Fruit fly (Drosophila melanogaster) whole organism, embryonic: ENCODE results near the gene Tmep.

Experiments
- Awh ChIP-seq: fragments of 200-800 bp; sonication (Bioruptor generic); IDR thresholded peaks from 2 replicates; pipeline ENCODE4, ENCODE4 v1.3.6; 2022; ENCODE audit warnings: missing biosample characterization, missing genetic modification characterization
- CG10366 ChIP-seq: fragments of 200-800 bp; sonication (Bioruptor generic); IDR thresholded peaks from 2 replicates; pipeline ENCODE4 v1.3.6; 2022; ENCODE audit warnings: missing biosample characterization, missing genetic modification characterization
- CG11696 ChIP-seq: fragments of 200-800 bp; sonication (Bioruptor generic); IDR thresholded peaks from 2 replicates; pipeline ENCODE4 v1.3.6; 2022; ENCODE audit warnings: missing biosample characterization, missing genetic modification characterization
- CG12071 ChIP-seq: fragments of 200-800 bp; sonication (Bioruptor generic); optimal IDR thresholded peaks from 3 replicates; lab custom pipeline; 2018; ENCODE audit warnings: missing biosample characterization, mild to moderate bottlenecking, missing genetic modification characterization
- CG12769 ChIP-seq: fragments of 200-800 bp; sonication (Bioruptor generic); optimal IDR thresholded peaks from 2 replicates; lab custom pipeline; 2019; ENCODE audit warnings: missing biosample characterization, mild to moderate bottlenecking, missing genetic modification characterization, moderate library complexity
- CG14441 ChIP-seq: fragments of 200-800 bp; sonication (Bioruptor generic); IDR thresholded peaks from 2 replicates; pipeline ENCODE4 v1.3.6; 2022; ENCODE audit warnings: missing biosample characterization, missing genetic modification characterization
- CG14667 ChIP-seq: fragments of 200-800 bp; sonication (Bioruptor generic); IDR thresholded peaks from 2 replicates; pipeline ENCODE4 v1.3.6; 2022; ENCODE audit warnings: missing biosample characterization, missing genetic modification characterization
- CG15696 ChIP-seq: fragments of 200-800 bp; sonication (Bioruptor generic); optimal IDR thresholded peaks from 2 replicates; lab custom pipeline; 2019; ENCODE audit warnings: missing biosample characterization, mild to moderate bottlenecking, missing genetic modification characterization, moderate library complexity
- CG16779 ChIP-seq: fragments of 200-800 bp; sonication (Bioruptor generic); IDR thresholded peaks from 2 replicates; pipeline ENCODE4 v1.3.6; 2022; ENCODE audit warnings: missing biosample characterization, missing genetic modification characterization
- CG16813 ChIP-seq: fragments of 200-800 bp; sonication (Bioruptor generic); IDR thresholded peaks from 3 replicates; pipeline ENCODE4 v1.3.6; 2022; ENCODE audit warnings: missing biosample characterization, missing genetic modification characterization; ENCODE audit not compliant: partially characterized antibody
- CG18262 ChIP-seq: fragments of 200-800 bp; optimal IDR thresholded peaks from 3 replicates; lab custom pipeline; 2019; ENCODE audit warnings: missing biosample characterization, mild to moderate bottlenecking, missing genetic modification characterization, moderate library complexity
- CG18619 ChIP-seq: fragments of 200-800 bp; sonication (Bioruptor generic); optimal IDR thresholded peaks from 3 replicates; lab custom pipeline; 2017; ENCODE audit warnings: missing biosample characterization, mild to moderate bottlenecking, missing genetic modification characterization
- CG31388 ChIP-seq: fragments of 200-800 bp; sonication (Bioruptor generic); optimal IDR thresholded peaks from 2 replicates; lab custom pipeline; 2016; ENCODE audit warnings: missing biosample characterization, missing genetic modification characterization
- CG32772 ChIP-seq: fragments of 200-800 bp; sonication (Bioruptor generic); IDR thresholded peaks from 2 replicates; pipeline ENCODE4 v1.3.6; 2022; ENCODE audit warnings: missing biosample characterization, missing genetic modification characterization
- CG34422 ChIP-seq: fragments of 200-800 bp; sonication (Bioruptor generic); IDR thresholded peaks from 3 replicates; pipeline ENCODE4 v1.3.6; 2022; ENCODE audit warnings: missing biosample characterization, missing genetic modification characterization
- CG3726 ChIP-seq: fragments of 200-800 bp; sonication (Bioruptor generic); IDR thresholded peaks from 3 replicates; pipeline ENCODE4, ENCODE4 v1.3.6; 2022; ENCODE audit warnings: missing biosample characterization, missing genetic modification characterization
- CG6654 ChIP-seq: fragments of 200-800 bp; sonication (Bioruptor generic); optimal IDR thresholded peaks from 2 replicates; lab custom pipeline; 2017; ENCODE audit warnings: missing biosample characterization, mild to moderate bottlenecking, missing genetic modification characterization
- CG7928 ChIP-seq: fragments of 200-800 bp; sonication (Bioruptor generic); optimal IDR thresholded peaks from 2 replicates; lab custom pipeline; 2017; ENCODE audit warnings: missing biosample characterization, mild to moderate bottlenecking, missing genetic modification characterization
- CG9437 ChIP-seq: fragments of 200-800 bp; sonication (Bioruptor generic); optimal IDR thresholded peaks from 2 replicates; lab custom pipeline; 2018; ENCODE audit warnings: missing biosample characterization, mild to moderate bottlenecking, missing genetic modification characterization
- CTCF ChIP-seq: fragments of 200-800 bp; sonication (Bioruptor generic); optimal IDR thresholded peaks from 2 replicates; lab custom pipeline; 2017; ENCODE audit warnings: missing biosample characterization, mild to moderate bottlenecking, missing genetic modification characterization, moderate library complexity
- CkIIα-i1 ChIP-seq: fragments of 200-800 bp; sonication (Bioruptor generic); IDR thresholded peaks from 2 replicates; pipeline ENCODE4 v1.3.6; 2022; ENCODE audit warnings: missing biosample characterization, missing genetic modification characterization
- CoRest ChIP-seq: fragments of 200-800 bp; sonication (Bioruptor generic); optimal IDR thresholded peaks from 3 replicates; lab custom pipeline; 2018; ENCODE audit warnings: missing biosample characterization, mild to moderate bottlenecking, missing genetic modification characterization, moderate library complexity
- E2f1 ChIP-seq: fragments of 200-800 bp; sonication (Bioruptor generic); IDR thresholded peaks from 2 replicates; pipeline ENCODE4 v1.3.6; 2022; ENCODE audit warnings: missing biosample characterization, missing genetic modification characterization
- Gsc ChIP-seq: fragments of 200-800 bp; sonication (Bioruptor generic); IDR thresholded peaks from 2 replicates; pipeline ENCODE4 v1.3.6; 2022; ENCODE audit warnings: missing biosample characterization, missing genetic modification characterization
- Hand ChIP-seq: fragments of 200-800 bp; sonication (Bioruptor generic); optimal IDR thresholded peaks from 2 replicates; lab custom pipeline; 2017; ENCODE audit warnings: mild to moderate bottlenecking, missing biosample characterization, missing genetic modification reagents, missing genetic modification characterization
- Hey ChIP-seq: fragments of 200-800 bp; sonication (Bioruptor generic); optimal IDR thresholded peaks from 3 replicates; lab custom pipeline; 2018; ENCODE audit warnings: missing biosample characterization, mild to moderate bottlenecking, missing genetic modification characterization
- Mes4 ChIP-seq: fragments of 200-800 bp; sonication (Bioruptor generic); optimal IDR thresholded peaks from 2 replicates; lab custom pipeline; 2016; ENCODE audit warnings: missing biosample characterization, missing genetic modification characterization
- Pdp1 ChIP-seq, 2 experiments: fragments of 200-800 bp; sonication (Bioruptor generic); optimal IDR thresholded peaks; 3 replicates each; lab custom pipeline; 2016; ENCODE audit warnings: missing biosample characterization in 2 of 2, missing genetic modification characterization in 2 of 2, mild to moderate bottlenecking in 1 of 2, moderate library complexity in 1 of 2
- Ravus ChIP-seq: fragments of 200-800 bp; sonication (Bioruptor generic); IDR thresholded peaks from 2 replicates; pipeline ENCODE4 v1.3.6; 2022; ENCODE audit warnings: missing biosample characterization, missing genetic modification characterization
- Six4 ChIP-seq: fragments of 200-800 bp; sonication (Bioruptor generic); optimal IDR thresholded peaks from 2 replicates; lab custom pipeline; 2016; ENCODE audit warnings: missing biosample characterization, missing genetic modification characterization
- Spps ChIP-seq: fragments of 200-800 bp; sonication (Bioruptor generic); optimal IDR thresholded peaks from 2 replicates; lab custom pipeline; 2018; ENCODE audit warnings: missing biosample characterization, mild to moderate bottlenecking, missing genetic modification characterization
- ase ChIP-seq: fragments of 200-800 bp; sonication (Bioruptor generic); IDR thresholded peaks from 3 replicates; pipeline ENCODE4 v1.3.6; 2022; ENCODE audit warnings: missing biosample characterization, missing genetic modification characterization
- bab2 ChIP-seq: fragments of 200-800 bp; sonication (Bioruptor generic); optimal IDR thresholded peaks from 2 replicates; lab custom pipeline; 2016; ENCODE audit warnings: missing biosample characterization, missing genetic modification characterization
- ci ChIP-seq: fragments of 200-800 bp; sonication (Bioruptor generic); IDR thresholded peaks from 3 replicates; pipeline ENCODE4 v1.3.6; 2022; ENCODE audit warnings: missing biosample characterization, missing genetic modification characterization
- eyg ChIP-seq: fragments of 200-800 bp; sonication (Bioruptor generic); optimal IDR thresholded peaks from 3 replicates; lab custom pipeline; 2016; ENCODE audit warnings: missing biosample characterization, missing genetic modification characterization
- fu2 ChIP-seq: fragments of 200-800 bp; sonication (Bioruptor generic); optimal IDR thresholded peaks from 2 replicates; lab custom pipeline; 2016; ENCODE audit warnings: missing biosample characterization, missing genetic modification characterization
- gce ChIP-seq: fragments of 200-800 bp; sonication (Bioruptor generic); IDR thresholded peaks from 3 replicates; pipeline ENCODE4 v1.3.6; 2022; ENCODE audit warnings: missing biosample characterization, missing genetic modification characterization
- gcm ChIP-seq: fragments of 200-800 bp; sonication (Bioruptor generic); optimal IDR thresholded peaks from 2 replicates; lab custom pipeline; 2019; ENCODE audit warnings: missing biosample characterization, mild to moderate bottlenecking, missing genetic modification characterization, moderate library complexity
- ham ChIP-seq: fragments of 200-800 bp; sonication (Bioruptor generic); IDR thresholded peaks from 2 replicates; pipeline ENCODE4 v1.3.6; 2022; ENCODE audit warnings: missing biosample characterization, missing genetic modification characterization
- hkb ChIP-seq, 2 experiments: fragments of 200-800 bp in 1 of 2; fragments of >200 bp in 1 of 2; sonication (Bioruptor generic) in 1 of 2; IDR thresholded peaks in 1 of 2; optimal IDR thresholded peaks in 1 of 2; 2 replicates each; pipeline versions ENCODE4 v1.3.6 to Lab custom; 2017 to 2022; ENCODE audit warnings: missing biosample characterization in 1 of 2, missing genetic modification characterization in 1 of 2
- lola ChIP-seq, 3 experiments: fragments of >200 bp in 2 of 3; fragments of 200-800 bp in 1 of 3; sonication (Bioruptor generic) in 1 of 3; optimal IDR thresholded peaks; 2 replicates each; lab custom pipeline; 2017 to 2019; ENCODE audit warnings: missing biosample characterization in 3 of 3, missing genetic modification characterization in 3 of 3, mild to moderate bottlenecking in 1 of 3, moderate library complexity in 1 of 3
- onecut ChIP-seq: fragments of 200-800 bp; sonication (Bioruptor generic); IDR thresholded peaks from 2 replicates; pipeline ENCODE4 v1.3.6; 2022; ENCODE audit warnings: missing biosample characterization, missing genetic modification characterization
- salm ChIP-seq: fragments of 200-800 bp; sonication (Bioruptor generic); optimal IDR thresholded peaks from 2 replicates; lab custom pipeline; 2018; ENCODE audit warnings: missing biosample characterization, mild to moderate bottlenecking, missing genetic modification characterization
- sens-2 ChIP-seq: fragments of 200-800 bp; sonication (Bioruptor generic); IDR thresholded peaks from 2 replicates; pipeline ENCODE4 v1.3.6; 2022; ENCODE audit warnings: missing biosample characterization, missing genetic modification characterization
- slbo ChIP-seq: fragments of 200-800 bp; sonication (Bioruptor generic); IDR thresholded peaks from 2 replicates; pipeline ENCODE4 v1.3.6; 2022; ENCODE audit warnings: missing biosample characterization, missing genetic modification characterization
- sna ChIP-seq: fragments of 200-800 bp; sonication (Bioruptor generic); IDR thresholded peaks from 2 replicates; pipeline ENCODE4 v1.3.6; 2022; ENCODE audit warnings: missing biosample characterization, missing genetic modification characterization; ENCODE audit not compliant: partially characterized antibody
- stc ChIP-seq: fragments of 200-800 bp; sonication (Bioruptor generic); IDR thresholded peaks from 2 replicates; pipeline ENCODE4 v1.3.6; 2022; ENCODE audit warnings: missing biosample characterization, missing genetic modification characterization
- toy ChIP-seq: fragments of 200-800 bp; sonication (Bioruptor generic); IDR thresholded peaks from 2 replicates; pipeline ENCODE4 v1.3.6; 2022; ENCODE audit warnings: missing biosample characterization, missing genetic modification characterization
- tup ChIP-seq: fragments of 200-800 bp; sonication (Bioruptor generic); optimal IDR thresholded peaks from 2 replicates; lab custom pipeline; 2016; ENCODE audit warnings: missing biosample characterization, mild to moderate bottlenecking, missing genetic modification characterization, moderate library complexity
- zen ChIP-seq: fragments of 200-800 bp; sonication (Bioruptor generic); optimal IDR thresholded peaks from 3 replicates; lab custom pipeline; 2018; ENCODE audit warnings: missing biosample characterization, mild to moderate bottlenecking, missing genetic modification characterization, moderate library complexity

The Tmep gene

dm6 chr3L:1558178-1558788 is 10.7 kb upstream of the Tmep start, which contains the start of the genes Pex10 and CG12099 (continued):
- TF ChIP-seq slbo (GFP tag; lab: Robert Waterston, UW), result peak; percentile 97
- TF ChIP-seq CG16813 (GFP tag; lab: Robert Waterston, UW), result peak; percentile 97
- TF ChIP-seq tup (GFP tag; lab: Kevin White, UChicago), result peak; percentile 78
- TF ChIP-seq CTCF (GFP tag; lab: Kevin White, UChicago), result no peak
- TF ChIP-seq Six4 (GFP tag; lab: Kevin White, UChicago), result peak; percentile 87
- TF ChIP-seq lola (GFP tag; optimal IDR thresholded peaks at IDR 0.05; lab: Kevin White, UChicago), result peak in 1 of 3 experiments; percentile 89
- peak; percentile 83 for TF ChIP-seq CG18619 (GFP tag; lab: Kevin White, UChicago)
- peak; percentile 52 for TF ChIP-seq CG6654 (GFP tag; lab: Kevin White, UChicago)
- TF ChIP-seq CG34422 (GFP tag; lab: Robert Waterston, UW), result peak; percentile 95
- peak; percentile 72 for TF ChIP-seq Ravus (GFP tag; lab: Robert Waterston, UW)
- no peak for TF ChIP-seq CG12769 (tag; lab: Kevin White, UChicago)
- peak; percentile 93 for TF ChIP-seq CoRest (tag; lab: Kevin White, UChicago)
- peak; percentile 50 for TF ChIP-seq Hand
- no peak for TF ChIP-seq CkIIα-i1 (GFP tag; lab: Robert Waterston, UW)
- TF ChIP-seq sens-2 (GFP tag; lab: Robert Waterston, UW), result peak; percentile 86
- TF ChIP-seq CG14441 (GFP tag; lab: Robert Waterston, UW), result peak; percentile 89
- TF ChIP-seq zen (tag; lab: Kevin White, UChicago), result peak; percentile 89
- peak; percentile 83 for TF ChIP-seq CG16779 (GFP tag; lab: Robert Waterston, UW)
- TF ChIP-seq gce (GFP tag; lab: Robert Waterston, UW), result 0 out of 3 replicates have a peak, but pooled peaks have one; percentile 57
- peak; percentile 68 for TF ChIP-seq Gsc
- TF ChIP-seq Mes4 (GFP tag; lab: Kevin White, UChicago), result peak; percentile 37
- TF ChIP-seq CG18262 (tag; lab: Kevin White, UChicago), result peak; percentile 85
- no peak for TF ChIP-seq eyg
- peak; percentile 91 for TF ChIP-seq CG15696 (tag; lab: Kevin White, UChicago)
- TF ChIP-seq salm (tag; lab: Kevin White, UChicago), result peak; percentile 59
- peak; percentile 85 for TF ChIP-seq ci (GFP tag; lab: Robert Waterston, UW)
- TF ChIP-seq hkb (optimal IDR thresholded peaks at IDR 0.05; lab: Kevin White, UChicago), result peak; percentile 68
- peak; percentile 87 for TF ChIP-seq hkb (GFP tag; IDR thresholded peaks at IDR 0.05; lab: Robert Waterston, UW)
- TF ChIP-seq ham (GFP tag; lab: Robert Waterston, UW), result peak; percentile 77; the same call in 1 of the 2 replicates
- peak; percentile 74 for TF ChIP-seq stc (GFP tag; lab: Robert Waterston, UW)
- TF ChIP-seq CG9437 (GFP tag; lab: Kevin White, UChicago), result peak; percentile 83
- peak; percentile 75 for TF ChIP-seq onecut (GFP tag; lab: Robert Waterston, UW)
- peak; percentile 91 for TF ChIP-seq CG32772 (GFP tag; lab: Robert Waterston, UW)
- peak; percentile 88; the same call in 2 of the 3 replicates for TF ChIP-seq CG3726 (GFP tag; lab: Robert Waterston, UW)
- peak; percentile 84 for TF ChIP-seq E2f1 (GFP tag; lab: Robert Waterston, UW)
- TF ChIP-seq CG12071 (GFP tag; lab: Kevin White, UChicago), result peak; percentile 10
- peak; percentile 64 for TF ChIP-seq CG31388
- TF ChIP-seq CG14667, result peak; percentile 87
- peak; percentile 95 for TF ChIP-seq sna
- peak; percentile 78 for TF ChIP-seq gcm
- TF ChIP-seq Hey (tag; lab: Kevin White, UChicago), result no peak
- TF ChIP-seq toy (GFP tag; lab: Robert Waterston, UW), result peak; percentile 48; the same call in 1 of the 2 replicates
- peak; percentile 44 for TF ChIP-seq Spps (tag; lab: Kevin White, UChicago)
- TF ChIP-seq ase (GFP tag; lab: Robert Waterston, UW), result peak; percentile 85
- peak; percentile 53 to 74 for TF ChIP-seq Pdp1 (GFP tag; optimal IDR thresholded peaks at IDR 0.05; lab: Kevin White, UChicago)
- peak; percentile 77 for TF ChIP-seq Awh (GFP tag; lab: Robert Waterston, UW)
- peak; percentile 69 for TF ChIP-seq bab2 (GFP tag; lab: Kevin White, UChicago)
- TF ChIP-seq CG11696 (GFP tag; lab: Robert Waterston, UW), result 0 out of 2 replicates have a peak, but pooled peaks have one; percentile 37
- TF ChIP-seq CG10366, result peak; percentile 92
- peak; percentile 52 for TF ChIP-seq fu2
- peak; percentile 69 for TF ChIP-seq CG7928 (GFP tag; lab: Kevin White, UChicago)
